Worm (Caenorhabditis elegans): ENCODE measurements around the gene F54D12.1.
"Not testable (repeated sequence)": the region's sequence is repeated elsewhere in the genome, so short reads cannot be mapped to it uniquely, and the experiment has no call there.

The F54D12.1 gene

DNA sequence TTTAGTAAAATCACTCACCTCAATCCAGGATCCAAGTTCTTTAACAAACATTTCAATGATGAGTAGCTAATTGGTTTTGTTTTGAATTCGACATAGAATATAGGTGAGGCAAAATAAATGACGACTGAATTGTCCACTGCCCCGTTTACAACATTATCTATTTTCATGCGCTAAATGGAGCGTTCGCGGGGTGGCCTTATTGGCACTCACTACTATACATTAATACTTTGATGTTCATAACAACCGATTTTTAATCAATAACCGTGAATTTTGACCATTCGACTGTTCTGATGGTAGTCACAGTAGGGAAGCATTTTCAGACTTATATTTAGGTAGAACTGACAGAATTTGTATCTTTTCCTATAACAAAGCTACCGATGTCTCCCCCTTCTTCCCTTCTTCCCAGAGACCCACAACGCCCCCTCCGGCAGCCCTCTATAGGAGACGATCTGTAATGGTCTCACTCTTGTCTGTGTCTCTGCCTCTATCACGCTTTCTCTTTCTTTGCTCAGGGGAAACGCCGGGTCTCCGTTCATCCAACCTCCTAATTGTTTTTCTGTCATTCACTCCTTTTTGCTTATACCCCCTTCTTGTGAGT, 46.6 kb downstream of the F54D12.1 start, which contains the start of gene Y51H7C.12:
Y51H7C.12 (minus strand) TSS at position 51 of the 598 bp plus-strand sequence.
- TF ChIP-seq crh-2 (tag; optimal IDR thresholded peaks at IDR 0.05); unc-39 (tag; optimal IDR thresholded peaks at IDR 0.05); ama-1 (optimal IDR thresholded peaks at IDR 0.05): not testable (repeated sequence)
